Worm (Caenorhabditis elegans): ENCODE results near the gene ech-2.

DNA sequence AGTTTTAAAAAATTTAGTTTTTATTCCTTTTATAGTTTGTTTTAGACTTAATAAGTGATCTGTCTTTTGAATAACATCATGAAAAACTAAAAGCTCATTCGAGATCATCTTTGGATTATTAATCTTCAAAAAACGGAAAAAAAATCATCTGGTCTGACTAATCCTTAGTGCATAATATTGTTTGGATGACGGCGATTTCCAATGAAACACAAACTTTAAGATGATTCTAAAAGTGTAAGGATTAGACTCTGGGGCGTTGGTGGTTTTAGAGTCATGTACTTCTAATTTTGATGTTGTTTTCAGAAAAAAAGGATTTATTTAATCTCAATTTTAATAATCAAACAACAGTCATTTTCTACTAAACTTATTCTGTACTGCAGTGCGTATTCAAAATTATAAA, 37.2 kb upstream of the ech-2 start:
- no peak for TF ChIP-seq ztf-11 (tag; optimal IDR thresholded peaks at IDR 0.05)
- no peak for TF ChIP-seq lin-38 (GFP tag; IDR thresholded peaks at IDR 0.05)
- TF ChIP-seq duxl-1 (tag; optimal IDR thresholded peaks at IDR 0.05; ENCODE audit: poor library complexity): no peak
- TF ChIP-seq nhr-111 (GFP tag; optimal IDR thresholded peaks at IDR 0.05): no peak
- TF ChIP-seq mes-2 (tag; optimal IDR thresholded peaks at IDR 0.05; ENCODE audit: poor library complexity, severe bottlenecking): no peak
- TF ChIP-seq unc-39 (tag; optimal IDR thresholded peaks at IDR 0.05): no peak
- no peak for TF ChIP-seq Y75B8A.6 (GFP tag; IDR thresholded peaks at IDR 0.05)
- TF ChIP-seq dpl-1 (GFP tag; optimal IDR thresholded peaks at IDR 0.05): no peak
- no peak for TF ChIP-seq nhr-28 (tag; optimal IDR thresholded peaks at IDR 0.05)
- TF ChIP-seq mdl-1 (tag; optimal IDR thresholded peaks at IDR 0.05): no peak
- TF ChIP-seq nhr-42 (GFP tag; IDR thresholded peaks at IDR 0.05): no peak
- no peak for TF ChIP-seq nhr-237 (tag; optimal IDR thresholded peaks at IDR 0.05)
- TF ChIP-seq lsy-2 (tag; optimal IDR thresholded peaks at IDR 0.05): no peak
- no peak for TF ChIP-seq nhr-41 (GFP tag; IDR thresholded peaks at IDR 0.05)
